Fruit fly (Drosophila melanogaster) Kc167 (cell line): ENCODE measurements around the gene CG31145.

Source experiments
- Myc ChIP-seq: fragments of >200 bp; optimal IDR thresholded peaks from 2 replicates; lab custom pipeline; 2017; ENCODE audit warnings: missing external identifiers
- Sin3A ChIP-seq: fragments of >200 bp; optimal IDR thresholded peaks from 2 replicates; lab custom pipeline; 2018; ENCODE audit warnings: missing external identifiers
- h ChIP-seq: fragments of >200 bp; optimal IDR thresholded peaks from 3 replicates; lab custom pipeline; 2018; ENCODE audit warnings: missing external identifiers
- insv ChIP-seq: fragments of >200 bp; optimal IDR thresholded peaks from 3 replicates; lab custom pipeline; 2018; ENCODE audit warnings: missing external identifiers
- psq ChIP-seq: fragments of >200 bp; optimal IDR thresholded peaks from 2 replicates; lab custom pipeline; 2017; ENCODE audit warnings: missing external identifiers
- ttk ChIP-seq: sonication (Bioruptor generic); optimal IDR thresholded peaks from 2 replicates; lab custom pipeline; 2017; ENCODE audit warnings: missing external identifiers

The CG31145 gene

DNA sequence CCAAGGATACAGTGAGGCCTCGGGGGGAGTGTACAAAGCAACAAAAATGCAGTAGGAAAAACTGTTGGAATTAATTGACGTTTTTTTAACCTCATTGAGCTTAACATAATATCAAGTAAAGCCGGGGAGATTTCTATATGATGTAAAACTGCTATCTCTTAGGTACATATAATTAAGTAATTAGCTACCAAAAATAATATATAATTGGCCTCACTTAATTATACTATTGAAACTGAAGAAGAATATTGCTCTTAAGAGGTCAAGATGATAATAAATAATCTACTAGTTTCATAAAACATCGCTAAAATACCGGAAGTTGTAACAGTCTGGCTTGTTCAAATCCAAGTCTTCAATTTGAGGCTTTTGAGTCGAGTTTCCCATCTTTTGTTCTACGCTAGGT, 2.0 kb downstream of the CG31145 start:
- TF ChIP-seq insv (lab: Kevin White, UChicago) = no peak
- TF ChIP-seq Myc (lab: Kevin White, UChicago) = no peak
- no peak for TF ChIP-seq Sin3A
- no peak for TF ChIP-seq psq (lab: Kevin White, UChicago)
- TF ChIP-seq ttk (lab: Kevin White, UChicago) = no peak
- TF ChIP-seq h (lab: Kevin White, UChicago) = no peak

dm6 chr3R:23666672-23667211, 2.7 kb downstream of the CG31145 start:
- no peak for TF ChIP-seq h (lab: Kevin White, UChicago)
- TF ChIP-seq ttk (lab: Kevin White, UChicago) = no peak
- no peak for TF ChIP-seq insv (lab: Kevin White, UChicago)
- no peak for TF ChIP-seq Myc (lab: Kevin White, UChicago)
- no peak for TF ChIP-seq Sin3A
- no peak for TF ChIP-seq psq (lab: Kevin White, UChicago)

dm6 chr3R:23664437-23664836, 5.0 kb downstream of the CG31145 start:
- TF ChIP-seq h (lab: Kevin White, UChicago) (no peak), psq (lab: Kevin White, UChicago) (no peak), Sin3A (no peak), insv (lab: Kevin White, UChicago) (no peak), ttk (lab: Kevin White, UChicago) (no peak), Myc (lab: Kevin White, UChicago) (no peak)

dm6 chr3R:23662782-23663181, 6.7 kb downstream of the CG31145 start:
- TF ChIP-seq Sin3A (no peak), insv (lab: Kevin White, UChicago) (no peak), psq (lab: Kevin White, UChicago) (no peak), Myc (lab: Kevin White, UChicago) (no peak), h (lab: Kevin White, UChicago) (no peak), ttk (lab: Kevin White, UChicago) (no peak)

DNA sequence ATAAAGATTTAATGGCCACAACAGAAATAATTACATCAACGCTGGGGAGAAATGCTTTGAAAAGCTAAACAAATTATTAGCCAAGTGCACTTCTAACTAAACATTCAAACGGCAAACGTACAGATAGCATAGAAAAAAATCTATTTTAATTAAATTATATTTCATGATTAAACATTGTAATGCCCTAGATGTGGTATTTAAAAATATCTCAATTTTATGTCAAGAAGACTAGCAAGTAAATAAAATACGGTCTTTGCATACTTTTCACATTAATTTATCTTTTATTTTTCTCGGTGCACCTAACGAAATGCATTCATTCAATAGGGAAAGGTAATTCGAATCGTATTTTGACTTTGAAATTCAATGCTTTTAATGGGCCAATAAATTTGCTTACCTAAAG, 9.9 kb downstream of the CG31145 start:
- no peak for TF ChIP-seq h (lab: Kevin White, UChicago)
- TF ChIP-seq Sin3A = no peak
- TF ChIP-seq insv (lab: Kevin White, UChicago) = no peak
- TF ChIP-seq ttk (lab: Kevin White, UChicago) = no peak
- TF ChIP-seq Myc (lab: Kevin White, UChicago) = no peak
- no peak for TF ChIP-seq psq (lab: Kevin White, UChicago)

DNA sequence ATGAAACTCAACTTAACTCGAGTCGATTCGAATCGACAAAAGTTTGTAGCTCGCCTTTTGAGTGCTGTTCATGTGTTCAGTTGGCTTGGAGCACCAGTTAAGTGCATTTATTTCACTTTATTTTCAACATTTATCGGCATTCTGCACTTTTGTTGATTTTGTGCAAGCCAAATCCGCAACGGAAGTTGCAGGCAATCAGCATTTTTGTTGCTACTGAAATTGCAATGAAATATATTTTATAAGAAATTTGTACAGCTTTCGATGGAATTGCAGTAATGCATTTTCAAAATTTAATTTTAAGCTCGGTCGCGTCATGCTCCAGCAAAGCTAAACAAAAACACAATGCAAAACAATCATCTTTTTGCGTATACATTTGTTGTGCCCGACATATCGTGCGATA, 10.5 kb downstream of the CG31145 start:
- TF ChIP-seq ttk (lab: Kevin White, UChicago) (no peak), Myc (lab: Kevin White, UChicago) (no peak)

dm6 chr3R:23657357-23658318, 11.8 kb downstream of the CG31145 start:
- TF ChIP-seq Sin3A = no peak
- TF ChIP-seq ttk (lab: Kevin White, UChicago) = no peak
- no peak for TF ChIP-seq Myc (lab: Kevin White, UChicago)
- no peak for TF ChIP-seq psq (lab: Kevin White, UChicago)
- TF ChIP-seq h (lab: Kevin White, UChicago) = no peak
- no peak for TF ChIP-seq insv (lab: Kevin White, UChicago)

- no peak for TF ChIP-seq Myc (lab: Kevin White, UChicago)
- no peak for TF ChIP-seq insv (lab: Kevin White, UChicago)
- TF ChIP-seq h (lab: Kevin White, UChicago) = no peak
- TF ChIP-seq ttk (lab: Kevin White, UChicago) = no peak
- no peak for TF ChIP-seq Sin3A
- no peak for TF ChIP-seq psq (lab: Kevin White, UChicago)
These were observed 14.0 kb downstream of the CG31145 start for dm6 chr3R:23655501-23655900.

dm6 chr3R:23652525-23653108, 16.8 kb downstream of the CG31145 start:
- no peak for TF ChIP-seq Myc (lab: Kevin White, UChicago)
- no peak for TF ChIP-seq psq (lab: Kevin White, UChicago)
- no peak for TF ChIP-seq insv (lab: Kevin White, UChicago)
- TF ChIP-seq Sin3A = no peak
- no peak for TF ChIP-seq ttk (lab: Kevin White, UChicago)
- no peak for TF ChIP-seq h (lab: Kevin White, UChicago)

- no peak for TF ChIP-seq Myc (lab: Kevin White, UChicago)
- TF ChIP-seq Sin3A = no peak
- TF ChIP-seq ttk (lab: Kevin White, UChicago) = no peak
- TF ChIP-seq insv (lab: Kevin White, UChicago) = no peak
These were observed 19.6 kb downstream of the CG31145 start for dm6 chr3R:23649831-23650230.

- TF ChIP-seq insv (lab: Kevin White, UChicago) (no peak), Myc (lab: Kevin White, UChicago) (no peak), ttk (lab: Kevin White, UChicago) (no peak), h (lab: Kevin White, UChicago) (no peak), Sin3A (no peak), psq (lab: Kevin White, UChicago) (no peak)
These were observed 23.3 kb downstream of the CG31145 start for dm6 chr3R:23646183-23646582.
